Fruit fly (Drosophila melanogaster) whole organism, embryonic: ENCODE results near the gene peb.

ENCODE experiments used
- B-H1 ChIP-seq: fragments of 200-800 bp; sonication (Bioruptor generic); IDR thresholded peaks from 3 replicates; pipeline ENCODE4 v1.3.6; 2022; ENCODE audit warnings: missing biosample characterization, missing genetic modification characterization
- CG10321 ChIP-seq: fragments of 200-800 bp; sonication (Bioruptor generic); IDR thresholded peaks from 2 replicates; pipeline ENCODE4 v1.3.6; 2022; ENCODE audit warnings: missing biosample characterization, missing genetic modification characterization
- CG11456 ChIP-seq: fragments of 200-800 bp; sonication (Bioruptor generic); IDR thresholded peaks from 3 replicates; pipeline ENCODE4 v1.3.6; 2022; ENCODE audit warnings: missing biosample characterization, missing genetic modification characterization
- CG11560 ChIP-seq: fragments of 200-800 bp; sonication (Bioruptor generic); IDR thresholded peaks from 3 replicates; pipeline ENCODE4 v1.3.6; 2022; ENCODE audit warnings: missing biosample characterization, missing genetic modification characterization
- CG11695 ChIP-seq: fragments of 200-800 bp; sonication (Bioruptor generic); IDR thresholded peaks from 3 replicates; pipeline ENCODE4 v1.3.6; 2022; ENCODE audit warnings: missing biosample characterization, missing genetic modification characterization
- CG12071 ChIP-seq: fragments of 200-800 bp; sonication (Bioruptor generic); optimal IDR thresholded peaks from 3 replicates; lab custom pipeline; 2018; ENCODE audit warnings: missing biosample characterization, mild to moderate bottlenecking, missing genetic modification characterization
- CG13287 ChIP-seq: fragments of 200-800 bp; sonication (Bioruptor generic); IDR thresholded peaks from 2 replicates; pipeline ENCODE4 v1.3.6; 2022; ENCODE audit warnings: missing biosample characterization, missing genetic modification characterization; ENCODE audit not compliant: partially characterized antibody
- CG14050 ChIP-seq: fragments of 200-800 bp; sonication (Bioruptor generic); IDR thresholded peaks from 3 replicates; pipeline ENCODE4 v1.3.6; 2022; ENCODE audit warnings: missing biosample characterization, missing genetic modification characterization
- CG15011 ChIP-seq: fragments of 200-800 bp; sonication (Bioruptor generic); optimal IDR thresholded peaks from 3 replicates; lab custom pipeline; 2018; ENCODE audit warnings: missing biosample characterization, mild to moderate bottlenecking, missing genetic modification characterization
- CG15514 ChIP-seq: fragments of 200-800 bp; sonication (Bioruptor generic); optimal IDR thresholded peaks from 3 replicates; lab custom pipeline; 2017; ENCODE audit warnings: missing biosample characterization, missing genetic modification characterization, mild to moderate bottlenecking, moderate library complexity, missing genetic modification reagents
- CG16863 ChIP-seq: fragments of 200-800 bp; sonication (Bioruptor generic); optimal IDR thresholded peaks from 3 replicates; lab custom pipeline; 2016; ENCODE audit warnings: missing biosample characterization, missing genetic modification characterization
- CG17802 ChIP-seq: fragments of 200-800 bp; sonication (Bioruptor generic); optimal IDR thresholded peaks from 2 replicates; lab custom pipeline; 2018; ENCODE audit warnings: missing biosample characterization, mild to moderate bottlenecking, missing genetic modification characterization, moderate library complexity
- CG31388 ChIP-seq: fragments of 200-800 bp; sonication (Bioruptor generic); optimal IDR thresholded peaks from 2 replicates; lab custom pipeline; 2016; ENCODE audit warnings: missing biosample characterization, missing genetic modification characterization
- CG32532 ChIP-seq: fragments of 200-800 bp; sonication (Bioruptor generic); IDR thresholded peaks from 2 replicates; pipeline ENCODE4 v1.3.6; 2022; ENCODE audit warnings: missing biosample characterization, missing genetic modification characterization
- CG34422 ChIP-seq: fragments of 200-800 bp; sonication (Bioruptor generic); IDR thresholded peaks from 3 replicates; pipeline ENCODE4 v1.3.6; 2022; ENCODE audit warnings: missing biosample characterization, missing genetic modification characterization
- CG3838 ChIP-seq: fragments of 200-800 bp; sonication (Bioruptor generic); optimal IDR thresholded peaks from 3 replicates; lab custom pipeline; 2016; ENCODE audit warnings: missing biosample characterization, missing genetic modification characterization
- CG43689 ChIP-seq: fragments of 200-800 bp; sonication (Bioruptor generic); IDR thresholded peaks from 2 replicates; pipeline ENCODE4 v1.3.6; 2022; ENCODE audit warnings: missing biosample characterization, missing genetic modification characterization
- CG8089 ChIP-seq: fragments of 200-800 bp; sonication (Bioruptor generic); optimal IDR thresholded peaks from 3 replicates; lab custom pipeline; 2016; ENCODE audit warnings: missing biosample characterization, missing genetic modification characterization
- CG8281 ChIP-seq: fragments of 200-800 bp; sonication (Bioruptor generic); optimal IDR thresholded peaks from 2 replicates; lab custom pipeline; 2018; ENCODE audit warnings: missing biosample characterization, mild to moderate bottlenecking, missing genetic modification characterization, moderate library complexity
- CG8765 ChIP-seq: fragments of 200-800 bp; sonication (Bioruptor generic); IDR thresholded peaks from 2 replicates; pipeline ENCODE4 v1.3.6; 2022; ENCODE audit warnings: missing biosample characterization, missing genetic modification characterization
- CkIIα-i1 ChIP-seq: fragments of 200-800 bp; sonication (Bioruptor generic); IDR thresholded peaks from 2 replicates; pipeline ENCODE4 v1.3.6; 2022; ENCODE audit warnings: missing biosample characterization, missing genetic modification characterization
- D19B ChIP-seq: fragments of 200-800 bp; sonication (Bioruptor generic); optimal IDR thresholded peaks from 2 replicates; lab custom pipeline; 2017; ENCODE audit warnings: missing biosample characterization, mild to moderate bottlenecking, missing genetic modification characterization
- Deaf1 ChIP-seq: fragments of 200-800 bp; optimal IDR thresholded peaks from 3 replicates; lab custom pipeline; 2019; ENCODE audit warnings: missing biosample characterization, mild to moderate bottlenecking, missing genetic modification characterization, moderate library complexity
- Lpt ChIP-seq: fragments of >200 bp; optimal IDR thresholded peaks from 2 replicates; lab custom pipeline; 2018; ENCODE audit warnings: missing biosample characterization, missing genetic modification characterization
- Med ChIP-seq: fragments of 200-800 bp; sonication (Bioruptor generic); peaks from one replicate; lab custom pipeline; 2016; ENCODE audit warnings: missing biosample characterization, missing genetic modification characterization, mild to moderate bottlenecking, inconsistent platforms, moderate library complexity
- Meics ChIP-seq: fragments of 200-800 bp; sonication (Bioruptor generic); optimal IDR thresholded peaks from 2 replicates; lab custom pipeline; 2017; ENCODE audit warnings: missing biosample characterization, mild to moderate bottlenecking, missing genetic modification characterization
- Mrtf ChIP-seq: fragments of 200-800 bp; sonication (Bioruptor generic); IDR thresholded peaks from 3 replicates; pipeline ENCODE4 v1.3.6; 2022; ENCODE audit warnings: missing biosample characterization, missing genetic modification characterization
- NK7.1 ChIP-seq: fragments of 200-800 bp; sonication (Bioruptor generic); optimal IDR thresholded peaks from 3 replicates; lab custom pipeline; 2016; ENCODE audit warnings: missing biosample characterization, missing genetic modification characterization
- Usf ChIP-seq: fragments of 200-800 bp; sonication (Bioruptor generic); optimal IDR thresholded peaks from 2 replicates; lab custom pipeline; 2017; ENCODE audit warnings: missing genotype, missing biosample characterization, missing genetic modification characterization
- bowl ChIP-seq: fragments of 200-800 bp; sonication (Bioruptor generic); IDR thresholded peaks from 2 replicates; pipeline ENCODE4 v1.3.6; 2022; ENCODE audit warnings: missing biosample characterization, missing genetic modification characterization
- chif ChIP-seq, 2 experiments: fragments of 200-800 bp; sonication (Bioruptor generic); optimal IDR thresholded peaks; 3 replicates each; lab custom pipeline; 2016; ENCODE audit warnings: missing biosample characterization in 2 of 2, missing genetic modification characterization in 2 of 2
- da ChIP-seq: fragments of 200-800 bp; sonication (Bioruptor generic); optimal IDR thresholded peaks from 2 replicates; lab custom pipeline; 2016; ENCODE audit warnings: missing biosample characterization, missing genetic modification characterization
- dm ChIP-seq: fragments of 200-800 bp; sonication (Bioruptor generic); optimal IDR thresholded peaks from 3 replicates; lab custom pipeline; 2016; ENCODE audit warnings: missing biosample characterization, missing genetic modification characterization
- dysf ChIP-seq: fragments of 200-800 bp; sonication (Bioruptor generic); IDR thresholded peaks from 3 replicates; pipeline ENCODE4 v1.3.6; 2022; ENCODE audit warnings: missing biosample characterization, missing genetic modification characterization
- fd3F ChIP-seq: fragments of 200-800 bp; sonication (Bioruptor generic); optimal IDR thresholded peaks from 2 replicates; lab custom pipeline; 2018; ENCODE audit warnings: missing biosample characterization, mild to moderate bottlenecking, missing genetic modification characterization, moderate library complexity
- fru ChIP-seq: fragments of >200 bp; optimal IDR thresholded peaks from 2 replicates; lab custom pipeline; 2017
- gem ChIP-seq: fragments of 200-800 bp; sonication (Bioruptor generic); optimal IDR thresholded peaks from 2 replicates; lab custom pipeline; 2019; ENCODE audit warnings: missing biosample characterization, mild to moderate bottlenecking, missing genetic modification characterization, moderate library complexity
- gsb ChIP-seq: fragments of 200-800 bp; sonication (Bioruptor generic); IDR thresholded peaks from 2 replicates; pipeline ENCODE4 v1.3.6; 2022; ENCODE audit warnings: missing biosample characterization, missing genetic modification characterization
- ham ChIP-seq: fragments of 200-800 bp; sonication (Bioruptor generic); IDR thresholded peaks from 2 replicates; pipeline ENCODE4 v1.3.6; 2022; ENCODE audit warnings: missing biosample characterization, missing genetic modification characterization
- hth ChIP-seq: fragments of >200 bp; optimal IDR thresholded peaks from 2 replicates; lab custom pipeline; 2017; ENCODE audit warnings: inconsistent platforms
- insv ChIP-seq, 2 experiments: fragments of 200-800 bp; sonication (Bioruptor generic); optimal IDR thresholded peaks; 3 replicates each; lab custom pipeline; 2016 to 2018; ENCODE audit warnings: missing biosample characterization in 2 of 2, missing genetic modification characterization in 2 of 2
- jumu ChIP-seq: fragments of 200-800 bp; sonication (Bioruptor generic); optimal IDR thresholded peaks from 3 replicates; lab custom pipeline; 2016; ENCODE audit warnings: missing biosample characterization, missing genetic modification characterization
- kah ChIP-seq: fragments of 200-800 bp; sonication (Bioruptor generic); optimal IDR thresholded peaks from 2 replicates; lab custom pipeline; 2018; ENCODE audit warnings: missing biosample characterization, mild to moderate bottlenecking, missing genetic modification characterization
- ken ChIP-seq: fragments of 200-800 bp; sonication (Bioruptor generic); IDR thresholded peaks from 3 replicates; pipeline ENCODE4 v1.3.6; 2022; ENCODE audit warnings: missing biosample characterization, missing genetic modification characterization
- klu ChIP-seq: fragments of 200-800 bp; sonication (Bioruptor generic); IDR thresholded peaks from 2 replicates; pipeline ENCODE4 v1.3.6; 2022; ENCODE audit warnings: missing biosample characterization, missing genetic modification characterization
- org-1 ChIP-seq: fragments of 200-800 bp; sonication (Bioruptor generic); optimal IDR thresholded peaks from 2 replicates; lab custom pipeline; 2017; ENCODE audit warnings: missing biosample characterization, missing genetic modification characterization
- phol ChIP-seq: fragments of 200-800 bp; sonication (Bioruptor generic); optimal IDR thresholded peaks from 3 replicates; lab custom pipeline; 2018; ENCODE audit warnings: missing biosample characterization, mild to moderate bottlenecking, missing genetic modification characterization, moderate library complexity
- sima ChIP-seq: fragments of 200-800 bp; sonication (Bioruptor generic); optimal IDR thresholded peaks from 2 replicates; lab custom pipeline; 2016; ENCODE audit warnings: missing biosample characterization, missing genetic modification characterization
- tup ChIP-seq: fragments of 200-800 bp; sonication (Bioruptor generic); optimal IDR thresholded peaks from 2 replicates; lab custom pipeline; 2016; ENCODE audit warnings: missing biosample characterization, mild to moderate bottlenecking, missing genetic modification characterization, moderate library complexity
- wdn ChIP-seq: fragments of 200-800 bp; sonication (Bioruptor generic); IDR thresholded peaks from 2 replicates; pipeline ENCODE4 v1.3.6; 2022; ENCODE audit warnings: missing biosample characterization, missing genetic modification characterization
- zf30C ChIP-seq: fragments of 200-800 bp; sonication (Bioruptor generic); optimal IDR thresholded peaks from 3 replicates; lab custom pipeline; 2018; ENCODE audit warnings: missing biosample characterization, mild to moderate bottlenecking, missing genetic modification characterization

peb gene

DNA sequence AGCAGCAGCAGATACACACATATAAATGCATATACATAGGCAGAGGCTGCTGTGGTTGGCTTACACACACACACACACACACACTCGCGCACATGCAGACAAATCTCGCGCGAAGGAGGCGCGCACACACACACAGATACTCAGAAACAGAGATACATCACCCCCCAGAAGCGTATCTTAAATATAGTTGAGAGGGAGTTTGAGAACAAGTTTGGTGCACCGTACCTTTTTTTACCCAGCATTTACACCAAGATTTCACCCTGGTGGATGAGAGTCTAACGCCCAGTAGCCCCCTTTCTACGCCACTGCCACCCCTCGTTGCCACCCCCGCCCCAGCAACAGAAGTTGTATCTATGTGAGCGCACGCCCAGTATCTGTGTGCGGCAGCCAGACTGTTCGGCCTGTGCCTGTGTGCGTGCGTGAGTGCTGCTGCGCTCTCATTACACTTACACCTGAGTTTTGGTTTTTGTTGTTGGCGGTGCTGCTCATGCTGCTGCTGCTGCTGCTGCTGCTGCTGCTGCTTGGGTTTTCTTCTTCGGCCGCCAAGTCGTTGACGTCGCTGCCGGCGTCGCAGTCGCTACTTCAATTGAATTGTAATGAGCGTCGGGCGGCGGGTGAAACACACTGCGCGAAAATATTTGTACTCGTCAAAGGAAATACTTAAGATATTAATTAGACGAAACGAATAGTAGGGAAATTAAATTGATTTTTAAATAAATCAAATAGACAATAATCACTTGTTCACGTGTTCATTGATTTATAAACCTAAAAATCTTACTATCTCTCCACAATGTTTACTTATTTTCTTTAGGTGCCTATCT lies 27.2 kb upstream of the peb start:
- TF ChIP-seq gem (tag; lab: Kevin White, UChicago): peak; percentile 88
- peak; percentile 79 for TF ChIP-seq phol
- TF ChIP-seq CG3838 (GFP tag; lab: Kevin White, UChicago): no peak
- TF ChIP-seq CG14050 (GFP tag; lab: Robert Waterston, UW): peak; percentile 89
- peak; percentile 92 for TF ChIP-seq dysf
- TF ChIP-seq D19B (GFP tag; lab: Kevin White, UChicago): peak; percentile 47
- no peak for TF ChIP-seq hth (lab: Kevin White, UChicago)
- peak; percentile 69 for TF ChIP-seq CG12071 (GFP tag; lab: Kevin White, UChicago)
- TF ChIP-seq da (GFP tag; lab: Kevin White, UChicago): no peak
- TF ChIP-seq CG16863 (GFP tag; lab: Kevin White, UChicago): peak; percentile 51
- peak; percentile 79 for TF ChIP-seq bowl (GFP tag; lab: Robert Waterston, UW)
- no peak for TF ChIP-seq Lpt (GFP tag; lab: Kevin White, UChicago)
- peak; percentile 76 for TF ChIP-seq Meics (GFP tag; lab: Kevin White, UChicago)
- TF ChIP-seq jumu (GFP tag; lab: Kevin White, UChicago): peak; percentile 67
- no peak for TF ChIP-seq insv (GFP tag; optimal IDR thresholded peaks at IDR 0.05; lab: Kevin White, UChicago)
- TF ChIP-seq Usf: peak; percentile 89
- TF ChIP-seq CG31388 (GFP tag; lab: Kevin White, UChicago): peak; percentile 42
- no peak for TF ChIP-seq kah (GFP tag; lab: Kevin White, UChicago)
- 0 out of 2 replicates have a peak, but pooled peaks have one; percentile 24 for TF ChIP-seq CkIIα-i1 (GFP tag; lab: Robert Waterston, UW)
- peak; percentile 91 for TF ChIP-seq CG34422 (GFP tag; lab: Robert Waterston, UW)
- peak; percentile 81 for TF ChIP-seq B-H1 (GFP tag; lab: Robert Waterston, UW)
- TF ChIP-seq CG8765: peak; percentile 91
- peak; percentile 49 for TF ChIP-seq fd3F (GFP tag; lab: Kevin White, UChicago)
- peak; percentile 93 for TF ChIP-seq CG11456 (GFP tag; lab: Robert Waterston, UW)
- TF ChIP-seq CG15011 (GFP tag; lab: Kevin White, UChicago): peak; percentile 50
- peak; percentile 87 for TF ChIP-seq Mrtf (GFP tag; lab: Robert Waterston, UW)
- peak; percentile 39 for TF ChIP-seq CG8281
- no peak for TF ChIP-seq NK7.1 (GFP tag; lab: Kevin White, UChicago)
- TF ChIP-seq chif (GFP tag; optimal IDR thresholded peaks at IDR 0.05; lab: Kevin White, UChicago): peak in 1 of 2 experiments; percentile 59
- TF ChIP-seq klu: peak; percentile 78
- peak; percentile 39 for TF ChIP-seq Deaf1 (tag; lab: Kevin White, UChicago)
- TF ChIP-seq dm (GFP tag; lab: Kevin White, UChicago): no peak
- peak; percentile 50 for TF ChIP-seq CG17802 (tag; lab: Kevin White, UChicago)
- TF ChIP-seq CG8089 (GFP tag; lab: Kevin White, UChicago): peak; percentile 59
- TF ChIP-seq CG32532 (GFP tag; lab: Robert Waterston, UW): peak; percentile 92
- peak; percentile 85 for TF ChIP-seq CG11695
- TF ChIP-seq zf30C (GFP tag; lab: Kevin White, UChicago): peak; percentile 81
- peak; percentile 94 for TF ChIP-seq Med (GFP tag; lab: Kevin White, UChicago)
- TF ChIP-seq org-1 (GFP tag; lab: Kevin White, UChicago): peak; percentile 89
- TF ChIP-seq CG43689 (GFP tag; lab: Robert Waterston, UW): peak; percentile 87
- peak; percentile 49; the same call in 1 of the 2 replicates for TF ChIP-seq ham
- TF ChIP-seq CG15514 (GFP tag; lab: Kevin White, UChicago): peak; percentile 60
- TF ChIP-seq CG10321 (GFP tag; lab: Robert Waterston, UW): peak; percentile 46; the same call in 1 of the 2 replicates
- TF ChIP-seq wdn (GFP tag; lab: Robert Waterston, UW): peak; percentile 81
- TF ChIP-seq CG11560: peak; percentile 69; the same call in 2 of the 3 replicates
- peak; percentile 96 for TF ChIP-seq ken (GFP tag; lab: Robert Waterston, UW)
- TF ChIP-seq gsb: peak; percentile 45; the same call in 1 of the 2 replicates
- no peak for TF ChIP-seq fru
- no peak for TF ChIP-seq sima (GFP tag; lab: Kevin White, UChicago)
- TF ChIP-seq CG13287 (GFP tag; lab: Robert Waterston, UW): peak; percentile 14; the same call in 1 of the 2 replicates
- TF ChIP-seq tup: no peak
